Worm (Caenorhabditis elegans) whole organism, young adult: Measurements from ENCODE around the gene K08H10.6.

Experiments used
- C17E4.6 ChIP-seq: fragments of 200-800 bp; sonication (Bioruptor generic); IDR thresholded peaks from 2 replicates; pipeline ENCODE4 v1.3.6; 2022; ENCODE audit warnings: missing genetic modification reagents, missing genetic modification characterization, missing compliant biosample characterization
- F22D6.2 ChIP-seq: sonication (generic microtip); optimal IDR thresholded peaks from 2 replicates; lab custom pipeline; 2016; ENCODE audit warnings: mild to moderate bottlenecking, missing genetic modification characterization, missing compliant biosample characterization
- F23B12.7 ChIP-seq: sonication (generic microtip); optimal IDR thresholded peaks from 2 replicates; lab custom pipeline; 2017; ENCODE audit warnings: missing genetic modification characterization, mild to moderate bottlenecking, missing compliant biosample characterization, antibody characterized with exemption, moderate library complexity; ENCODE audit not compliant: insufficient read depth
- F33H1.4 ChIP-seq: fragments of 200-800 bp; sonication (Bioruptor generic); IDR thresholded peaks from 2 replicates; pipeline ENCODE4 v1.3.6; 2022; ENCODE audit warnings: missing genetic modification reagents, missing genetic modification characterization, missing compliant biosample characterization
- F39B2.1 ChIP-seq: fragments of 200-800 bp; sonication (Bioruptor generic); IDR thresholded peaks from 2 replicates; pipeline ENCODE4 v1.3.6; 2022; ENCODE audit warnings: missing genetic modification reagents, missing genetic modification characterization, missing compliant biosample characterization
- F49E8.2 ChIP-seq: sonication (generic microtip); optimal IDR thresholded peaks from 3 replicates; lab custom pipeline; 2017; ENCODE audit warnings: missing genetic modification characterization, mild to moderate bottlenecking, missing compliant biosample characterization, antibody characterized with exemption, moderate library complexity; ENCODE audit not compliant: insufficient read depth
- F52B5.7 ChIP-seq: sonication (generic microtip); optimal IDR thresholded peaks from 2 replicates; lab custom pipeline; 2016; ENCODE audit warnings: mild to moderate bottlenecking, missing genetic modification characterization, missing compliant biosample characterization
- K12H6.12 ChIP-seq: fragments of 200-800 bp; sonication (Bioruptor generic); optimal IDR thresholded peaks from 2 replicates; lab custom pipeline; 2018; ENCODE audit warnings: mild to moderate bottlenecking, missing genetic modification characterization, missing compliant biosample characterization
- Y53F4B.3 ChIP-seq: fragments of 200-800 bp; sonication (Bioruptor generic); IDR thresholded peaks from 2 replicates; pipeline ENCODE4 v1.3.6; 2022; ENCODE audit warnings: missing genetic modification reagents, missing genetic modification characterization, missing compliant biosample characterization
- Y79H2A.3 ChIP-seq: fragments of 200-800 bp; sonication (Bioruptor generic); conservative IDR thresholded peaks from 2 replicates; pipeline ENCODE4 v1.3.6; 2022; ENCODE audit warnings: missing genetic modification reagents, missing genetic modification characterization, missing compliant biosample characterization
- ZK185.1 ChIP-seq: sonication (generic microtip); optimal IDR thresholded peaks from 2 replicates; lab custom pipeline; 2016; ENCODE audit warnings: mild to moderate bottlenecking, missing genetic modification characterization, missing compliant biosample characterization; ENCODE audit not compliant: poor library complexity, severe bottlenecking
- aptf-3 ChIP-seq: fragments of 200-800 bp; sonication (Bioruptor generic); IDR thresholded peaks from 2 replicates; pipeline ENCODE4 v1.3.6; 2022; ENCODE audit warnings: missing genetic modification characterization, missing compliant biosample characterization
- athp-1 ChIP-seq: sonication (generic microtip); optimal IDR thresholded peaks from 2 replicates; lab custom pipeline; 2017; ENCODE audit warnings: mild to moderate bottlenecking, missing genetic modification characterization, missing compliant biosample characterization
- attf-3 ChIP-seq: fragments of 200-800 bp; sonication (Bioruptor generic); conservative IDR thresholded peaks from 2 replicates; pipeline ENCODE4 v1.3.6; 2022; ENCODE audit warnings: missing genetic modification reagents, missing genetic modification characterization, missing compliant biosample characterization
- attf-5 ChIP-seq: fragments of 200-800 bp; sonication (Bioruptor generic); optimal IDR thresholded peaks from 2 replicates; lab custom pipeline; 2018; ENCODE audit warnings: mild to moderate bottlenecking, missing genetic modification characterization, missing compliant biosample characterization
- ccch-3 ChIP-seq: fragments of 200-800 bp; sonication (Bioruptor generic); optimal IDR thresholded peaks from 2 replicates; lab custom pipeline; 2018; ENCODE audit warnings: mild to moderate bottlenecking, missing genetic modification characterization, missing compliant biosample characterization
- cebp-1 ChIP-seq, 2 experiments: fragments of 200-800 bp in 1 of 2; sonication (Bioruptor generic) in 1 of 2; sonication (generic microtip) in 1 of 2; IDR thresholded peaks in 1 of 2; optimal IDR thresholded peaks in 1 of 2; 2 replicates each; pipeline versions ENCODE4 v1.3.6 to Lab custom; 2017 to 2022; ENCODE audit warnings: missing compliant biosample characterization in 2 of 2, missing genetic modification characterization in 2 of 2, mild to moderate bottlenecking in 1 of 2, missing genetic modification reagents in 1 of 2, moderate library complexity in 1 of 2
- ceh-27 ChIP-seq: fragments of 200-800 bp; sonication (Bioruptor generic); optimal IDR thresholded peaks from 2 replicates; lab custom pipeline; 2018; ENCODE audit warnings: mild to moderate bottlenecking, missing genetic modification characterization, moderate library complexity, missing compliant biosample characterization
- ceh-91 ChIP-seq: fragments of 200-800 bp; sonication (Bioruptor generic); IDR thresholded peaks from 2 replicates; pipeline ENCODE4 v1.3.6; 2022; ENCODE audit warnings: missing genetic modification reagents, missing genetic modification characterization, missing compliant biosample characterization
- egl-18 ChIP-seq: fragments of 200-800 bp; sonication (Bioruptor generic); IDR thresholded peaks from 2 replicates; pipeline ENCODE4 v1.3.6; 2022; ENCODE audit warnings: missing genetic modification reagents, missing genetic modification characterization, missing compliant biosample characterization
- egl-44 ChIP-seq: fragments of 200-800 bp; sonication (Bioruptor generic); IDR thresholded peaks from 2 replicates; pipeline ENCODE4 v1.3.6; 2022; ENCODE audit warnings: missing genetic modification reagents, missing genetic modification characterization, missing compliant biosample characterization
- hlh-12 ChIP-seq: sonication (generic microtip); optimal IDR thresholded peaks from 2 replicates; lab custom pipeline; 2016; ENCODE audit warnings: missing genetic modification characterization, missing compliant biosample characterization
- hmg-1.2 ChIP-seq: fragments of 200-800 bp; sonication (Bioruptor generic); IDR thresholded peaks from 2 replicates; pipeline ENCODE4 v1.3.6; 2022; ENCODE audit warnings: missing genetic modification reagents, missing genetic modification characterization, missing compliant biosample characterization
- hrde-1 ChIP-seq: sonication (generic microtip); optimal IDR thresholded peaks from 2 replicates; lab custom pipeline; 2016; ENCODE audit warnings: missing genetic modification characterization, mild to moderate bottlenecking, missing compliant biosample characterization, moderate library complexity, missing genotype, missing genetic modification reagents, borderline replicate concordance
- let-526 ChIP-seq: fragments of 200-800 bp; sonication (Bioruptor generic); IDR thresholded peaks from 2 replicates; pipeline ENCODE4 v1.3.6; 2022; ENCODE audit warnings: missing genetic modification reagents, missing genetic modification characterization, missing compliant biosample characterization
- lin-26 ChIP-seq: fragments of 200-800 bp; sonication (Bioruptor generic); IDR thresholded peaks from 2 replicates; pipeline ENCODE4 v1.3.6; 2022; ENCODE audit warnings: missing genetic modification reagents, missing genetic modification characterization, missing compliant biosample characterization
- lin-35 ChIP-seq, 3 experiments: fragments of 150-350 bp in 2 of 3; sonication (generic microtip) in 1 of 3; optimal IDR thresholded peaks; 2 replicates each; lab custom pipeline; 2014 to 2018; ENCODE audit warnings: missing biosample characterization in 3 of 3, missing genetic modification characterization in 3 of 3, missing genetic modification reagents in 3 of 3
- lin-40 ChIP-seq: sonication (generic microtip); optimal IDR thresholded peaks from 2 replicates; lab custom pipeline; 2016; ENCODE audit warnings: missing genetic modification characterization, mild to moderate bottlenecking, missing compliant biosample characterization, missing genotype, missing genetic modification reagents
- lin-54 ChIP-seq: fragments of 200-800 bp; sonication (Bioruptor generic); optimal IDR thresholded peaks from 2 replicates; lab custom pipeline; 2018; ENCODE audit warnings: mild to moderate bottlenecking, missing genetic modification characterization, missing compliant biosample characterization
- lir-1 ChIP-seq: fragments of 200-800 bp; sonication (Bioruptor generic); conservative IDR thresholded peaks from 2 replicates; pipeline ENCODE4 v1.3.6; 2022; ENCODE audit warnings: missing genetic modification reagents, missing genetic modification characterization, missing compliant biosample characterization
- lsy-27 ChIP-seq: sonication (generic microtip); optimal IDR thresholded peaks from 2 replicates; lab custom pipeline; 2017; ENCODE audit warnings: missing genetic modification characterization, mild to moderate bottlenecking, missing compliant biosample characterization, antibody characterized with exemption, missing genotype, borderline replicate concordance; ENCODE audit not compliant: insufficient read depth
- madf-10 ChIP-seq: sonication (generic microtip); optimal IDR thresholded peaks from 2 replicates; lab custom pipeline; 2016; ENCODE audit warnings: mild to moderate bottlenecking, missing genetic modification characterization, missing compliant biosample characterization
- mcd-1 ChIP-seq: fragments of 200-800 bp; sonication (Bioruptor generic); IDR thresholded peaks from 2 replicates; pipeline ENCODE4 v1.3.6; 2022; ENCODE audit warnings: missing genetic modification reagents, missing genetic modification characterization, missing compliant biosample characterization
- mes-4 ChIP-seq: sonication (generic microtip); optimal IDR thresholded peaks from 2 replicates; lab custom pipeline; 2016; ENCODE audit warnings: missing genotype, missing genetic modification characterization, missing compliant biosample characterization
- nfya-2 ChIP-seq: fragments of 200-800 bp; sonication (Bioruptor generic); IDR thresholded peaks from 2 replicates; pipeline ENCODE4 v1.3.6; 2022; ENCODE audit warnings: missing genetic modification reagents, missing genetic modification characterization, missing compliant biosample characterization
- nhr-120 ChIP-seq: fragments of 200-800 bp; sonication (Bioruptor generic); IDR thresholded peaks from 2 replicates; pipeline ENCODE4 v1.3.6; 2022; ENCODE audit warnings: missing genetic modification characterization, missing compliant biosample characterization
- nhr-80 ChIP-seq: sonication (generic microtip); optimal IDR thresholded peaks from 2 replicates; lab custom pipeline; 2016; ENCODE audit warnings: missing genetic modification characterization, missing compliant biosample characterization
- pbrm-1 ChIP-seq: fragments of 200-800 bp; sonication (Bioruptor generic); IDR thresholded peaks from 2 replicates; pipeline ENCODE4 v1.3.6; 2022; ENCODE audit warnings: missing genetic modification reagents, missing genetic modification characterization, missing compliant biosample characterization
- sea-2 ChIP-seq: fragments of 200-800 bp; sonication (Bioruptor generic); IDR thresholded peaks from 2 replicates; pipeline ENCODE4 v1.3.6; 2022; ENCODE audit warnings: missing genetic modification characterization, missing compliant biosample characterization
- snpc-4 ChIP-seq, 5 experiments: fragments of 150-350 bp in 1 of 5; sonication (generic microtip) in 4 of 5; optimal IDR thresholded peaks; 2 replicates each; lab custom pipeline; 2014 to 2018; ENCODE audit warnings: missing genetic modification characterization in 5 of 5, missing biosample characterization in 3 of 5, antibody characterized with exemption in 2 of 5, mild to moderate bottlenecking in 2 of 5, missing compliant biosample characterization in 2 of 5, missing genotype in 2 of 5, moderate library complexity in 2 of 5, missing genetic modification reagents in 1 of 5
- tbp1 ChIP-seq: fragments of 200-800 bp; sonication (Bioruptor generic); optimal IDR thresholded peaks from 2 replicates; lab custom pipeline; 2018; ENCODE audit warnings: mild to moderate bottlenecking, missing genetic modification characterization, missing compliant biosample characterization
- unc-62 ChIP-seq: fragments of 150-350 bp; optimal IDR thresholded peaks from 2 replicates; lab custom pipeline; 2014; ENCODE audit warnings: missing biosample characterization, missing genetic modification reagents, missing genetic modification characterization
- zfh-2 ChIP-seq: fragments of 200-800 bp; sonication (Bioruptor generic); conservative IDR thresholded peaks from 2 replicates; pipeline ENCODE4 v1.3.6; 2022; ENCODE audit warnings: missing genetic modification reagents, missing genetic modification characterization, missing compliant biosample characterization
- ztf-18 ChIP-seq: sonication (generic microtip); optimal IDR thresholded peaks from 2 replicates; lab custom pipeline; 2016; ENCODE audit warnings: missing genotype, mild to moderate bottlenecking, missing genetic modification characterization, missing compliant biosample characterization
- ztf-28 ChIP-seq: fragments of 200-800 bp; sonication (Bioruptor generic); IDR thresholded peaks from 2 replicates; pipeline ENCODE4 v1.3.6; 2022; ENCODE audit warnings: missing genetic modification reagents, missing genetic modification characterization, missing compliant biosample characterization
- ztf-6 ChIP-seq: fragments of 200-800 bp; sonication (Bioruptor generic); IDR thresholded peaks from 2 replicates; pipeline ENCODE4 v1.3.6; 2022; ENCODE audit warnings: missing genetic modification reagents, missing genetic modification characterization, missing compliant biosample characterization

Gene K08H10.6

DNA sequence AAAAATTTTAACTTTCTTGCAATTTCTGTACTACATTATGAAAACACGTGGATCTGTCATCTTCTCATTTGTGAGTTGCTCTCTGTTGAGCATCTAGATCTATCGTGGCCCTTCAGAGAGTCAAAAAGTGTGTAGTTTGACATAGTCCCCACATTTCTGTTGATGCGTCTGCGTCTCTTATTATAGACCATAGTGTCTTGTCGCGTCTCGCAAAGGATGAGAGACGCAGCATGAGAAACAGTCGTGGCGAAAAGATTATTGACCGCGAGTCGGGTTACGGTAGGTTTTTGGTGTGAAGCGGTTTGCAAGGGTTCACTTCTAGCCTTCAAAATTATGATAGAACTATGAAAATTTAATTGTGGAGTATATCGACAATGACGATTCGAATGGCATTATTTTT is 46.6 kb upstream of the K08H10.6 start (continued):
- TF ChIP-seq tbp1 (GFP tag; lab: Kevin White, UChicago) (peak; percentile 21), hrde-1 (tag; lab: Kevin White, UChicago) (no peak), attf-5 (GFP tag; lab: Kevin White, UChicago) (no peak), ceh-91 (no peak), lin-54 (GFP tag; lab: Kevin White, UChicago) (peak; percentile 5), sea-2 (no peak), lsy-27 (no peak)

- TF ChIP-seq mes-4 (tag; lab: Kevin White, UChicago) (no peak), athp-1 (tag; lab: Kevin White, UChicago) (no peak), nfya-2 (GFP tag; lab: Robert Waterston, UW) (no peak), ceh-27 (GFP tag; lab: Kevin White, UChicago) (peak; percentile 50), Y79H2A.3 (GFP tag; lab: Robert Waterston, UW) (no peak), unc-62 (no peak), lin-54 (GFP tag; lab: Kevin White, UChicago) (no peak), ztf-6 (no peak), lin-35 (GFP tag; optimal IDR thresholded peaks at IDR 0.05; lab: Kevin White, UChicago) (peak in 1 of 3 experiments; percentile 21), madf-10 (tag; lab: Kevin White, UChicago) (no peak), cebp-1 (GFP tag; IDR thresholded peaks at IDR 0.05; lab: Robert Waterston, UW) (no peak), cebp-1 (tag; optimal IDR thresholded peaks at IDR 0.05; lab: Kevin White, UChicago) (peak; percentile 20), hlh-12 (tag; lab: Kevin White, UChicago) (no peak), tbp1 (GFP tag; lab: Kevin White, UChicago) (no peak), ztf-28 (GFP tag; lab: Robert Waterston, UW) (0 out of 2 replicates have a peak, but pooled peaks have one; percentile 7), lin-40 (tag; lab: Kevin White, UChicago) (no peak), mcd-1 (no peak), hmg-1.2 (GFP tag; lab: Robert Waterston, UW) (peak; percentile 12; the same call in 1 of the 2 replicates), F49E8.2 (tag; lab: Kevin White, UChicago) (no peak), Y53F4B.3 (GFP tag; lab: Robert Waterston, UW) (no peak), zfh-2 (no peak), F33H1.4 (no peak), F39B2.1 (GFP tag; lab: Robert Waterston, UW) (no peak), ztf-18 (tag; lab: Kevin White, UChicago) (no peak), lir-1 (GFP tag; lab: Robert Waterston, UW) (peak; percentile 92), F22D6.2 (tag; lab: Kevin White, UChicago) (no peak), K12H6.12 (tag; lab: Kevin White, UChicago) (peak; percentile 47), ZK185.1 (tag; lab: Kevin White, UChicago) (no peak), snpc-4 (GFP tag; optimal IDR thresholded peaks at IDR 0.05; lab: Kevin White, UChicago) (no peak), snpc-4 (tag; optimal IDR thresholded peaks at IDR 0.05; lab: Kevin White, UChicago) (no peak), F52B5.7 (no peak), lin-26 (GFP tag; lab: Robert Waterston, UW) (no peak), let-526 (GFP tag; lab: Robert Waterston, UW) (no peak), attf-3 (GFP tag; lab: Robert Waterston, UW) (no peak), ccch-3 (GFP tag; lab: Kevin White, UChicago) (no peak), F23B12.7 (no peak), egl-18 (GFP tag; lab: Robert Waterston, UW) (no peak), egl-44 (GFP tag; lab: Robert Waterston, UW) (no peak), C17E4.6 (GFP tag; lab: Robert Waterston, UW) (no peak), aptf-3 (GFP tag; lab: Robert Waterston, UW) (no peak), nhr-80 (peak; percentile 9), nhr-120 (GFP tag; lab: Robert Waterston, UW) (no peak), pbrm-1 (0 out of 2 replicates have a peak, but pooled peaks have one; percentile 40)
These were observed 45.8 kb upstream of the K08H10.6 start for ce11 chrV:10041484-10041883.
